Worm (Caenorhabditis elegans) whole organism, midembryonic: ENCODE results near the gene figl-1.

Experiments used
- cog-1 ChIP-seq: sonication (generic microtip); optimal IDR thresholded peaks from 2 replicates; lab custom pipeline; 2016; ENCODE audit warnings: missing genetic modification characterization, missing compliant biosample characterization
- flt-1 ChIP-seq: fragments of 200-800 bp; sonication (Bioruptor generic); IDR thresholded peaks from 2 replicates; pipeline ENCODE4 v1.3.6; 2022; ENCODE audit warnings: missing genetic modification characterization, missing compliant biosample characterization
- med-1 ChIP-seq: sonication (generic microtip); optimal IDR thresholded peaks from 2 replicates; lab custom pipeline; 2017; ENCODE audit warnings: missing genetic modification characterization, mild to moderate bottlenecking, missing compliant biosample characterization, antibody characterized with exemption, missing genetic modification reagents; ENCODE audit not compliant: insufficient read depth

- TF ChIP-seq flt-1 (GFP tag; lab: Robert Waterston, UW), result no peak
- no peak for TF ChIP-seq cog-1
- no peak for TF ChIP-seq med-1 (GFP tag; lab: Kevin White, UChicago)
Observed at ce11 chrV:4304240-4304639, 41.6 kb downstream of the figl-1 start.
